Worm (Caenorhabditis elegans) whole organism, L2 larva: ENCODE results near the gene srr-4.

ENCODE experiments used
- egl-27 ChIP-seq: sonication (generic microtip); optimal IDR thresholded peaks from 3 replicates; lab custom pipeline; 2017; ENCODE audit warnings: missing biosample characterization, missing genetic modification reagents, missing genetic modification characterization
- nhr-11 ChIP-seq: fragments of 150-350 bp; optimal IDR thresholded peaks from 2 replicates; lab custom pipeline; 2014; ENCODE audit warnings: missing biosample characterization, missing genetic modification characterization
- sma-3 ChIP-seq: sonication (generic microtip); optimal IDR thresholded peaks from 2 replicates; lab custom pipeline; 2016; ENCODE audit warnings: missing genetic modification reagents, missing genetic modification characterization, missing compliant biosample characterization

DNA sequence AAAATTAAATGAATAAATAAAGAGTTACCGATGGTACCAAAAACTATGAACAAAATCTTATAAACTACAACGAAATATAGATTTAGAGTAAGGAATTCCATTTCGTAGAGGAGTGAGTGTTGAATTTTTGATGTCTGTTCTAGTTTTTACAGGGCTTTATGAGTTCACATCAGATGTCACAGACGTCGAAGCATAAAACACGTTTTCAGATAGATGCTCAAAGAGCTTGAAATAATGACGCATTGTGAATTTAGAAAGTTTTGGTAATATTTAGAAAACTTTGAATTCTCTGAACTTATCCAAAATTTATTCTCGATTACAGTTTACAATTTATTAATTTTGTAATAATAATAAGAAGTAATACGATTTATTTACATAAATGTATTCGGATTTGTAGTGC, 46.1 kb upstream of the srr-4 start, which contains the start of gene srsx-9:
- no peak for TF ChIP-seq nhr-11 (tag; lab: Kevin White, UChicago)
- TF ChIP-seq egl-27 = no peak
- TF ChIP-seq sma-3 (GFP tag; lab: Kevin White, UChicago) = no peak
